Fruit fly (Drosophila melanogaster): ENCODE data around the gene Gbeta5.

The Gbeta5 gene

dm6 chrX:8126149-8126548, 25.9 kb downstream of the Gbeta5 start (continued):
- no peak for TF ChIP-seq CG12942 (GFP tag; optimal IDR thresholded peaks at IDR 0.05)
- TF ChIP-seq CG15011 (GFP tag; optimal IDR thresholded peaks at IDR 0.05), result no peak
- TF ChIP-seq sd (tag; optimal IDR thresholded peaks at IDR 0.05), result peak; percentile 9
- TF ChIP-seq Dfd (GFP tag; optimal IDR thresholded peaks at IDR 0.05), result no peak
- TF ChIP-seq sr (GFP tag; IDR thresholded peaks at IDR 0.05), result no peak
- no peak for TF ChIP-seq MTF-1 (GFP tag; optimal IDR thresholded peaks at IDR 0.05; ENCODE audit: borderline replicate concordance)
- TF ChIP-seq lab (GFP tag; optimal IDR thresholded peaks at IDR 0.05), result peak; percentile 0
- TF ChIP-seq ac (GFP tag; optimal IDR thresholded peaks at IDR 0.05), result no peak
- TF ChIP-seq zfh2 (GFP tag; optimal IDR thresholded peaks at IDR 0.05), result no peak
- TF ChIP-seq CG34376 (GFP tag; optimal IDR thresholded peaks at IDR 0.05), result no peak
- TF ChIP-seq CG11723 (GFP tag; optimal IDR thresholded peaks at IDR 0.05), result peak; percentile 9
- peak; percentile 46; the same call in 1 of the 2 replicates for TF ChIP-seq CG14441 (GFP tag; IDR thresholded peaks at IDR 0.05)
- no peak for TF ChIP-seq Rfx (GFP tag; IDR thresholded peaks at IDR 0.05)
- TF ChIP-seq so (GFP tag; IDR thresholded peaks at IDR 0.05), result no peak
- no peak for TF ChIP-seq CG6683 (GFP tag; optimal IDR thresholded peaks at IDR 0.05)
- peak; percentile 44; the same call in 1 of the 2 replicates for TF ChIP-seq ap (GFP tag; IDR thresholded peaks at IDR 0.05)
- no peak for TF ChIP-seq CG8478 (optimal IDR thresholded peaks at IDR 0.05)
- TF ChIP-seq nerfin-2 (GFP tag; IDR thresholded peaks at IDR 0.05; ENCODE audit: partially characterized antibody), result no peak
- no peak for TF ChIP-seq CG14860 (GFP tag; IDR thresholded peaks at IDR 0.05; ENCODE audit: partially characterized antibody)
- no peak for TF ChIP-seq Ravus (GFP tag; IDR thresholded peaks at IDR 0.05)
- no peak for TF ChIP-seq CG3838 (GFP tag; optimal IDR thresholded peaks at IDR 0.05)
- peak; percentile 75 for TF ChIP-seq ken (GFP tag; IDR thresholded peaks at IDR 0.05)
- peak; percentile 82 for TF ChIP-seq fd96Cb (tag; optimal IDR thresholded peaks at IDR 0.05)
- TF ChIP-seq unpg (GFP tag; optimal IDR thresholded peaks at IDR 0.05), result peak; percentile 73
- TF ChIP-seq CG11696 (GFP tag; IDR thresholded peaks at IDR 0.05), result no peak
- TF ChIP-seq CG6765 (GFP tag; optimal IDR thresholded peaks at IDR 0.05), result no peak
- peak; percentile 6 for TF ChIP-seq maf-S (GFP tag; optimal IDR thresholded peaks at IDR 0.05)
- peak; percentile 69 for TF ChIP-seq CG4424 (GFP tag; optimal IDR thresholded peaks at IDR 0.05)
- TF ChIP-seq bbx (GFP tag; IDR thresholded peaks at IDR 0.05; ENCODE audit: partially characterized antibody), result no peak
- TF ChIP-seq CG18262 (tag; optimal IDR thresholded peaks at IDR 0.05), result peak; percentile 80
- no peak for TF ChIP-seq bowl (GFP tag; IDR thresholded peaks at IDR 0.05)
- TF ChIP-seq CG4820 (GFP tag; optimal IDR thresholded peaks at IDR 0.05), result peak; percentile 53
- no peak for TF ChIP-seq MBD-R2 (GFP tag; IDR thresholded peaks at IDR 0.05)
- no peak for TF ChIP-seq CG7357 (GFP tag; IDR thresholded peaks at IDR 0.05)
- no peak for TF ChIP-seq Meics (GFP tag; optimal IDR thresholded peaks at IDR 0.05)
- peak; percentile 70 for TF ChIP-seq CG2875 (GFP tag; optimal IDR thresholded peaks at IDR 0.05)
- TF ChIP-seq CG8944 (GFP tag; optimal IDR thresholded peaks at IDR 0.05), result peak; percentile 53
- peak; percentile 37; the same call in 1 of the 3 replicates for TF ChIP-seq jigr1 (GFP tag; IDR thresholded peaks at IDR 0.05)
- peak; percentile 78 for TF ChIP-seq dmrt99B (tag; optimal IDR thresholded peaks at IDR 0.05)
- peak; percentile 27 for TF ChIP-seq btn (GFP tag; optimal IDR thresholded peaks at IDR 0.05)
- TF ChIP-seq CG2889 (GFP tag; IDR thresholded peaks at IDR 0.05), result no peak
- TF ChIP-seq CG10959 (GFP tag; IDR thresholded peaks at IDR 0.05), result peak; percentile 45; the same call in 1 of the 2 replicates
- no peak for TF ChIP-seq HLHmδ (GFP tag; optimal IDR thresholded peaks at IDR 0.05)
- peak; percentile 23 for TF ChIP-seq CG8089 (GFP tag; optimal IDR thresholded peaks at IDR 0.05)
- no peak for TF ChIP-seq CG15696 (tag; optimal IDR thresholded peaks at IDR 0.05)
- TF ChIP-seq CG18764 (GFP tag; optimal IDR thresholded peaks at IDR 0.05), result no peak
- no peak for TF ChIP-seq da (GFP tag; optimal IDR thresholded peaks at IDR 0.05)
- TF ChIP-seq Deaf1 (tag; optimal IDR thresholded peaks at IDR 0.05), result no peak
- TF ChIP-seq CG17829 (tag; optimal IDR thresholded peaks at IDR 0.05), result peak; percentile 67
- TF ChIP-seq disco-r (GFP tag; optimal IDR thresholded peaks at IDR 0.05), result no peak
- no peak for TF ChIP-seq sc (optimal IDR thresholded peaks at IDR 0.05)
- peak; percentile 54 for TF ChIP-seq sc (GFP tag; optimal IDR thresholded peaks at IDR 0.05)

Measured in whole organism, embryonic.